Fruit fly (Drosophila melanogaster) whole organism, embryonic: ENCODE data around the gene CG14818.

Experiments used
- Awh ChIP-seq: fragments of 200-800 bp; sonication (Bioruptor generic); IDR thresholded peaks from 2 replicates; pipeline ENCODE4, ENCODE4 v1.3.6; 2022; ENCODE audit warnings: missing biosample characterization, missing genetic modification characterization
- Blimp-1 ChIP-seq: fragments of 200-800 bp; sonication (Bioruptor generic); optimal IDR thresholded peaks from 3 replicates; lab custom pipeline; 2018; ENCODE audit warnings: missing biosample characterization, missing genetic modification characterization, mild to moderate bottlenecking, moderate library complexity, missing genetic modification reagents
- CG10543 ChIP-seq: fragments of 200-800 bp; sonication (Bioruptor generic); optimal IDR thresholded peaks from 3 replicates; lab custom pipeline; 2017; ENCODE audit warnings: missing biosample characterization, mild to moderate bottlenecking, missing genetic modification characterization, moderate library complexity
- CG10565 ChIP-seq: fragments of 200-800 bp; sonication (Bioruptor generic); optimal IDR thresholded peaks from 3 replicates; lab custom pipeline; 2016; ENCODE audit warnings: missing biosample characterization, mild to moderate bottlenecking, missing genetic modification characterization
- CG10959 ChIP-seq: fragments of 200-800 bp; sonication (Bioruptor generic); IDR thresholded peaks from 2 replicates; pipeline ENCODE4 v1.3.6; 2022; ENCODE audit warnings: missing biosample characterization, missing genetic modification characterization
- CG14050 ChIP-seq: fragments of 200-800 bp; sonication (Bioruptor generic); IDR thresholded peaks from 3 replicates; pipeline ENCODE4 v1.3.6; 2022; ENCODE audit warnings: missing biosample characterization, missing genetic modification characterization
- CG14860 ChIP-seq: fragments of 200-800 bp; sonication (Bioruptor generic); IDR thresholded peaks from 3 replicates; pipeline ENCODE4 v1.3.6; 2022; ENCODE audit warnings: missing biosample characterization, missing genetic modification characterization; ENCODE audit not compliant: partially characterized antibody
- CG15011 ChIP-seq: fragments of 200-800 bp; sonication (Bioruptor generic); optimal IDR thresholded peaks from 3 replicates; lab custom pipeline; 2018; ENCODE audit warnings: missing biosample characterization, mild to moderate bottlenecking, missing genetic modification characterization
- CG18262 ChIP-seq: fragments of 200-800 bp; optimal IDR thresholded peaks from 3 replicates; lab custom pipeline; 2019; ENCODE audit warnings: missing biosample characterization, mild to moderate bottlenecking, missing genetic modification characterization, moderate library complexity
- CG2129 ChIP-seq: fragments of 200-800 bp; sonication (Bioruptor generic); IDR thresholded peaks from 2 replicates; pipeline ENCODE4 v1.3.6; 2022; ENCODE audit warnings: missing biosample characterization, missing genetic modification characterization; ENCODE audit not compliant: partially characterized antibody
- CG3281 ChIP-seq: fragments of 200-800 bp; sonication (Bioruptor generic); optimal IDR thresholded peaks from 3 replicates; lab custom pipeline; 2017; ENCODE audit warnings: missing biosample characterization, mild to moderate bottlenecking, missing genetic modification characterization
- CG4404 ChIP-seq: fragments of 200-800 bp; sonication (Bioruptor generic); IDR thresholded peaks from 2 replicates; pipeline ENCODE4 v1.3.6; 2022; ENCODE audit warnings: missing biosample characterization, missing genetic modification characterization
- CG4854 ChIP-seq: fragments of 200-800 bp; sonication (Bioruptor generic); optimal IDR thresholded peaks from 2 replicates; lab custom pipeline; 2016; ENCODE audit warnings: missing biosample characterization, missing genetic modification characterization, inconsistent platforms
- CG6683 ChIP-seq: fragments of 200-800 bp; sonication (Bioruptor generic); optimal IDR thresholded peaks from 2 replicates; lab custom pipeline; 2017; ENCODE audit warnings: missing biosample characterization, mild to moderate bottlenecking, missing genetic modification characterization, missing genetic modification reagents
- CG7372 ChIP-seq: fragments of 200-800 bp; sonication (Bioruptor generic); IDR thresholded peaks from 2 replicates; pipeline ENCODE4 v1.3.6; 2022; ENCODE audit warnings: missing biosample characterization, missing genetic modification characterization
- CG7745 ChIP-seq: fragments of 200-800 bp; sonication (Bioruptor generic); optimal IDR thresholded peaks from 2 replicates; lab custom pipeline; 2018; ENCODE audit warnings: missing biosample characterization, mild to moderate bottlenecking, missing genetic modification characterization, moderate library complexity
- CG8281 ChIP-seq: fragments of 200-800 bp; sonication (Bioruptor generic); optimal IDR thresholded peaks from 2 replicates; lab custom pipeline; 2018; ENCODE audit warnings: missing biosample characterization, mild to moderate bottlenecking, missing genetic modification characterization, moderate library complexity
- CG8765 ChIP-seq: fragments of 200-800 bp; sonication (Bioruptor generic); IDR thresholded peaks from 2 replicates; pipeline ENCODE4 v1.3.6; 2022; ENCODE audit warnings: missing biosample characterization, missing genetic modification characterization
- CG9727 ChIP-seq: fragments of 200-800 bp; sonication (Bioruptor generic); optimal IDR thresholded peaks from 3 replicates; lab custom pipeline; 2017; ENCODE audit warnings: missing biosample characterization, mild to moderate bottlenecking, missing genetic modification characterization
- Dfd ChIP-seq, 2 experiments: fragments of >200 bp; optimal IDR thresholded peaks; 2 replicates each; lab custom pipeline; 2017; ENCODE audit warnings: missing biosample characterization in 2 of 2, missing genetic modification characterization in 2 of 2
- ERR ChIP-seq: fragments of 200-800 bp; sonication (Bioruptor generic); optimal IDR thresholded peaks from 2 replicates; lab custom pipeline; 2016; ENCODE audit warnings: missing biosample characterization, missing genetic modification characterization
- Ets65A ChIP-seq: fragments of 200-800 bp; sonication (Bioruptor generic); peaks from one replicate; lab custom pipeline; 2016; ENCODE audit warnings: missing biosample characterization, missing genetic modification characterization
- HLH4C ChIP-seq: fragments of 200-800 bp; sonication (Bioruptor generic); IDR thresholded peaks from 3 replicates; pipeline ENCODE4 v1.3.6; 2022; ENCODE audit warnings: missing biosample characterization, missing genetic modification characterization; ENCODE audit not compliant: partially characterized antibody
- Hsf ChIP-seq: fragments of 200-800 bp; sonication (Bioruptor generic); optimal IDR thresholded peaks from 3 replicates; lab custom pipeline; 2016; ENCODE audit warnings: missing biosample characterization, missing genetic modification characterization
- Pdp1 ChIP-seq, 2 experiments: fragments of 200-800 bp; sonication (Bioruptor generic); optimal IDR thresholded peaks; 3 replicates each; lab custom pipeline; 2016; ENCODE audit warnings: missing biosample characterization in 2 of 2, missing genetic modification characterization in 2 of 2, mild to moderate bottlenecking in 1 of 2, moderate library complexity in 1 of 2
- Side ChIP-seq: fragments of 200-800 bp; sonication (Bioruptor generic); optimal IDR thresholded peaks from 2 replicates; lab custom pipeline; 2016; ENCODE audit warnings: missing biosample characterization, missing genetic modification characterization
- Sry-β ChIP-seq: fragments of 200-800 bp; sonication (Bioruptor generic); optimal IDR thresholded peaks from 2 replicates; lab custom pipeline; 2018; ENCODE audit warnings: missing biosample characterization, mild to moderate bottlenecking, missing genetic modification characterization, moderate library complexity
- amos ChIP-seq: fragments of 200-800 bp; sonication (Bioruptor generic); IDR thresholded peaks from 2 replicates; pipeline ENCODE4 v1.3.6; 2022; ENCODE audit warnings: missing biosample characterization, missing genetic modification characterization; ENCODE audit not compliant: partially characterized antibody
- gro ChIP-seq: fragments of 200-800 bp; sonication (Bioruptor generic); optimal IDR thresholded peaks from 2 replicates; lab custom pipeline; 2016; ENCODE audit warnings: missing biosample characterization, missing genetic modification characterization
- gsb ChIP-seq: fragments of 200-800 bp; sonication (Bioruptor generic); IDR thresholded peaks from 2 replicates; pipeline ENCODE4 v1.3.6; 2022; ENCODE audit warnings: missing biosample characterization, missing genetic modification characterization
- ken ChIP-seq: fragments of 200-800 bp; sonication (Bioruptor generic); IDR thresholded peaks from 3 replicates; pipeline ENCODE4 v1.3.6; 2022; ENCODE audit warnings: missing biosample characterization, missing genetic modification characterization
- maf-S ChIP-seq: fragments of 200-800 bp; sonication (Bioruptor generic); optimal IDR thresholded peaks from 2 replicates; lab custom pipeline; 2016; ENCODE audit warnings: missing biosample characterization, missing genetic modification characterization
- odd ChIP-seq: fragments of 200-800 bp; sonication (Bioruptor generic); optimal IDR thresholded peaks from 2 replicates; lab custom pipeline; 2017; ENCODE audit warnings: missing biosample characterization, mild to moderate bottlenecking, missing genetic modification characterization
- onecut ChIP-seq: fragments of 200-800 bp; sonication (Bioruptor generic); IDR thresholded peaks from 2 replicates; pipeline ENCODE4 v1.3.6; 2022; ENCODE audit warnings: missing biosample characterization, missing genetic modification characterization
- row ChIP-seq: fragments of 200-800 bp; sonication (Bioruptor generic); IDR thresholded peaks from 3 replicates; pipeline ENCODE4 v1.3.6; 2022; ENCODE audit warnings: missing biosample characterization, missing genetic modification characterization
- sens ChIP-seq: fragments of 200-800 bp; sonication (Bioruptor generic); peaks from one replicate; lab custom pipeline; 2016; ENCODE audit warnings: missing biosample characterization, missing genetic modification characterization
- seq ChIP-seq: fragments of 200-800 bp; sonication (Bioruptor generic); IDR thresholded peaks from 2 replicates; pipeline ENCODE4 v1.3.6; 2022; ENCODE audit warnings: missing biosample characterization, missing genetic modification characterization
- slbo ChIP-seq: fragments of 200-800 bp; sonication (Bioruptor generic); IDR thresholded peaks from 2 replicates; pipeline ENCODE4 v1.3.6; 2022; ENCODE audit warnings: missing biosample characterization, missing genetic modification characterization
- slou ChIP-seq: fragments of 200-800 bp; sonication (Bioruptor generic); optimal IDR thresholded peaks from 3 replicates; lab custom pipeline; 2016; ENCODE audit warnings: missing biosample characterization, missing genetic modification characterization
- stc ChIP-seq: fragments of 200-800 bp; sonication (Bioruptor generic); IDR thresholded peaks from 2 replicates; pipeline ENCODE4 v1.3.6; 2022; ENCODE audit warnings: missing biosample characterization, missing genetic modification characterization
- sug ChIP-seq: fragments of 200-800 bp; optimal IDR thresholded peaks from 2 replicates; lab custom pipeline; 2019; ENCODE audit warnings: missing biosample characterization, mild to moderate bottlenecking, missing genetic modification characterization, moderate library complexity
- tio ChIP-seq: fragments of 200-800 bp; sonication (Bioruptor generic); optimal IDR thresholded peaks from 2 replicates; lab custom pipeline; 2017; ENCODE audit warnings: missing biosample characterization, missing genetic modification characterization, inconsistent platforms
- twi ChIP-seq: fragments of 200-800 bp; optimal IDR thresholded peaks from 2 replicates; lab custom pipeline; 2019; ENCODE audit warnings: missing biosample characterization, mild to moderate bottlenecking, missing genetic modification characterization, moderate library complexity
- unc-4 ChIP-seq: fragments of 200-800 bp; sonication (Bioruptor generic); IDR thresholded peaks from 2 replicates; pipeline ENCODE4 v1.3.6; 2022; ENCODE audit warnings: missing biosample characterization, missing genetic modification characterization; ENCODE audit not compliant: partially characterized antibody
- vfl ChIP-seq: fragments of 200-800 bp; sonication (Bioruptor generic); optimal IDR thresholded peaks from 2 replicates; lab custom pipeline; 2016; ENCODE audit warnings: missing biosample characterization, missing genetic modification characterization
- z ChIP-seq: fragments of 200-800 bp; sonication (Bioruptor generic); IDR thresholded peaks from 3 replicates; pipeline ENCODE4 v1.3.6; 2022; ENCODE audit warnings: missing biosample characterization, missing genetic modification characterization

The CG14818 gene

DNA sequence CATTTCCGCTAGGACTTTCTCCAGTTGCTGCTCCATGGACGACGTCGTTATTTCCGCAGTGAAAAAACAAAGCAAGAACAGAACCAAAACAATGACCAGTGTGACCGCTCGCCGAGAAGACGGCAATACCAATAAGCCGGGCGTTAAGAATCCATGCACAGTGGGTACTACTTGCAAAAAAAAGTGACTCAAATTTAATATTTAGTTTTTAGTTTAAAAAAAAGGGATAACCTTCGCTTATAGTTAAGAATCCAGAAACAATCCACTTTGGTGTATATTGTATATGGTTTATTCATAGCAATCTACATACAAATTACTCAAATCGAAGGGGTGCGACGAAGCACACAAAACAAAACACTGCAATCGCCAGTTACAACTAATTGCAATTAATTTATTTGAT is 20.7 kb downstream of the CG14818 start, which contains the start of gene Lamtor5 (continued):
- no peak for TF ChIP-seq Awh (GFP tag; lab: Robert Waterston, UW)
- no peak for TF ChIP-seq odd
- TF ChIP-seq amos (GFP tag; lab: Robert Waterston, UW): peak; percentile 47; the same call in 1 of the 2 replicates
- peak; percentile 23 for TF ChIP-seq gro
- no peak for TF ChIP-seq Side (GFP tag; lab: Kevin White, UChicago)
- no peak for TF ChIP-seq CG6683

- TF ChIP-seq Blimp-1 (peak; percentile 99), Sry-β (GFP tag; lab: Kevin White, UChicago) (no peak), CG10959 (GFP tag; lab: Robert Waterston, UW) (no peak)
Measured at dm6 chrX:1856605-1857004, 23.0 kb downstream of the CG14818 start.

DNA sequence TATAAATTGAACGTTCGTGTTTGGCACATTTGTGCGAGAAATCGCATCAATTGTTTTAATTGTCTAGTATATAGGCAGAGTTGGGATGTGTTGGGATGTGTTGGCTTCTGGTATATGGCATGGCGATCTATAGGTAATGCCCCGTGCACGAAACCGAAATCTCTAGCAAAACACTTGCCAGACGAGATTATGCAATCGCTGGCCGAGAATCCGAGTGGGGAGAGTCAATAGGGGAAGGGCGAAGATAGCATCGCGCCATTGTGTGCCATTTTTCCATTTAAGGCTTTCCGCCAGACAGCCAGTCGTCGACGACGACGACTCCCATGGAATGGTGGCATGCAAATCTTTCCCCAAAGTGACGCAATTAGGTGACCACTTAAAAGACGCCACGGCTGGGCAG is 24.7 kb downstream of the CG14818 start:
- TF ChIP-seq Ets65A (GFP tag; lab: Kevin White, UChicago) (peak; percentile 62), maf-S (GFP tag; lab: Kevin White, UChicago) (no peak), tio (GFP tag; lab: Kevin White, UChicago) (no peak), Pdp1 (GFP tag; optimal IDR thresholded peaks at IDR 0.05; lab: Kevin White, UChicago) (peak in 1 of 2 experiments; percentile 65)
- TF ChIP-seq, all 482 proteins: peak for 2

DNA sequence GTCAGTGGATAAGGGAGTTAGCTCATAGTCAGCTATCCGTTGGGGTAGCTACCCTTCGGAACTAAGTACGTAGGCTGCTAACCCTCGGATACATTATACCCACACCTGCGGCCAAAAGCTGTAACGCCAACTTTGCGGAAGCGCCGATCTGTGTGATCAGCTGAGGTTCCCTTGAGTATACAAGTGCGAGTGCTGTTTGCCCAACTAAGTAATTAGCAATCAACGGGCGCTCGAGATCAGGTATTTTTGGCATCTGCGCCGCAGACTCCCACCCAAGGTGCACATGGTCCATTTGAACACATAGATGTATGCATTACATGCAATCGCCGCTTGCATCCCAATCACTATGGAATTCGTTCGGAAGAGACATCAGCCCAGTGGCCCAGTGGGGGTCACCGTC is 25.5 kb downstream of the CG14818 start:
- TF ChIP-seq CG18262 (no peak), unc-4 (GFP tag; lab: Robert Waterston, UW) (no peak), HLH4C (GFP tag; lab: Robert Waterston, UW) (no peak), sens (peak; percentile 88), gsb (GFP tag; lab: Robert Waterston, UW) (peak; percentile 51; the same call in 1 of the 2 replicates), stc (GFP tag; lab: Robert Waterston, UW) (0 out of 2 replicates have a peak, but pooled peaks have one; percentile 9), vfl (GFP tag; lab: Kevin White, UChicago) (no peak), slou (GFP tag; lab: Kevin White, UChicago) (peak; percentile 56), CG10565 (no peak), CG14860 (GFP tag; lab: Robert Waterston, UW) (no peak), slbo (GFP tag; lab: Robert Waterston, UW) (peak; percentile 40), twi (tag; lab: Kevin White, UChicago) (no peak), Hsf (GFP tag; lab: Kevin White, UChicago) (no peak), CG8765 (GFP tag; lab: Robert Waterston, UW) (no peak), CG4854 (GFP tag; lab: Kevin White, UChicago) (peak; percentile 72), CG7372 (0 out of 2 replicates have a peak, but pooled peaks have one; percentile 14), CG4404 (GFP tag; lab: Robert Waterston, UW) (no peak), ERR (peak; percentile 69), CG10543 (GFP tag; lab: Kevin White, UChicago) (peak; percentile 93), ken (GFP tag; lab: Robert Waterston, UW) (no peak), z (GFP tag; lab: Robert Waterston, UW) (0 out of 3 replicates have a peak, but pooled peaks have one; percentile 41), CG3281 (GFP tag; lab: Kevin White, UChicago) (peak; percentile 86), CG14050 (GFP tag; lab: Robert Waterston, UW) (no peak), row (GFP tag; lab: Robert Waterston, UW) (0 out of 3 replicates have a peak, but pooled peaks have one; percentile 7), Dfd (GFP tag; optimal IDR thresholded peaks at IDR 0.05; lab: Kevin White, UChicago) (no peak), CG7745 (tag; lab: Kevin White, UChicago) (no peak), seq (peak; percentile 88), CG2129 (GFP tag; lab: Robert Waterston, UW) (no peak), onecut (GFP tag; lab: Robert Waterston, UW) (peak; percentile 44), CG8281 (no peak), sug (tag; lab: Kevin White, UChicago) (peak; percentile 56), CG15011 (peak; percentile 67), CG9727 (GFP tag; lab: Kevin White, UChicago) (peak; percentile 57)
